Fruit fly (Drosophila melanogaster) whole organism, adult: ENCODE measurements around the gene Tim17a1.

Experiments
- CG11617 ChIP-seq: fragments of 200-800 bp; sonication (Bioruptor generic); optimal IDR thresholded peaks from 2 replicates; lab custom pipeline; 2017; ENCODE audit warnings: mild to moderate bottlenecking, missing biosample characterization, missing genetic modification reagents, missing genetic modification characterization
- CG12768 ChIP-seq: fragments of 200-800 bp; sonication (Bioruptor generic); optimal IDR thresholded peaks from 2 replicates; lab custom pipeline; 2017; ENCODE audit warnings: missing biosample characterization, missing genetic modification characterization, mild to moderate bottlenecking, moderate library complexity, missing genetic modification reagents
- CG14711 ChIP-seq: fragments of 200-800 bp; sonication (Bioruptor generic); optimal IDR thresholded peaks from 2 replicates; lab custom pipeline; 2018; ENCODE audit warnings: missing biosample characterization, mild to moderate bottlenecking, missing genetic modification characterization, moderate library complexity
- CG1620 ChIP-seq: fragments of 200-800 bp; sonication (Bioruptor generic); optimal IDR thresholded peaks from 2 replicates; lab custom pipeline; 2016; ENCODE audit warnings: missing biosample characterization, missing genetic modification characterization
- CG33017 ChIP-seq: fragments of 200-800 bp; sonication (Bioruptor generic); optimal IDR thresholded peaks from 2 replicates; lab custom pipeline; 2018; ENCODE audit warnings: missing biosample characterization, mild to moderate bottlenecking, missing genetic modification characterization, moderate library complexity
- CG5204 ChIP-seq: fragments of 200-800 bp; sonication (Bioruptor generic); optimal IDR thresholded peaks from 2 replicates; lab custom pipeline; 2016; ENCODE audit warnings: missing biosample characterization, missing genetic modification characterization
- CG7045 ChIP-seq: fragments of 200-800 bp; sonication (Bioruptor generic); optimal IDR thresholded peaks from 2 replicates; lab custom pipeline; 2017; ENCODE audit warnings: missing biosample characterization, mild to moderate bottlenecking, missing genetic modification characterization
- CG7101 ChIP-seq: fragments of 200-800 bp; sonication (Bioruptor generic); optimal IDR thresholded peaks from 2 replicates; lab custom pipeline; 2018; ENCODE audit warnings: missing biosample characterization, mild to moderate bottlenecking, missing genetic modification characterization, moderate library complexity
- Clk ChIP-seq: fragments of 200-800 bp; sonication (Bioruptor generic); optimal IDR thresholded peaks from 2 replicates; lab custom pipeline; 2017; ENCODE audit warnings: missing biosample characterization, missing genetic modification characterization
- Crg-1 ChIP-seq: fragments of 200-800 bp; sonication (Bioruptor generic); optimal IDR thresholded peaks from 2 replicates; lab custom pipeline; 2016; ENCODE audit warnings: missing biosample characterization, missing genetic modification characterization
- Hr96 ChIP-seq: fragments of 200-800 bp; sonication (Bioruptor generic); optimal IDR thresholded peaks from 2 replicates; lab custom pipeline; 2016; ENCODE audit warnings: missing biosample characterization, missing genetic modification characterization
- Mnt ChIP-seq: fragments of 200-800 bp; sonication (Bioruptor generic); optimal IDR thresholded peaks from 2 replicates; lab custom pipeline; 2016; ENCODE audit warnings: missing biosample characterization, mild to moderate bottlenecking, missing genetic modification characterization
- bab1 ChIP-seq: fragments of 200-800 bp; sonication (Bioruptor generic); optimal IDR thresholded peaks from 3 replicates; lab custom pipeline; 2019; ENCODE audit warnings: missing biosample characterization, mild to moderate bottlenecking, missing genetic modification characterization, moderate library complexity
- cic ChIP-seq: fragments of 200-800 bp; sonication (Bioruptor generic); optimal IDR thresholded peaks from 2 replicates; lab custom pipeline; 2017; ENCODE audit warnings: missing biosample characterization, mild to moderate bottlenecking, missing genetic modification characterization, moderate library complexity
- cnc ChIP-seq, 2 experiments: fragments of >200 bp; optimal IDR thresholded peaks; 2 replicates each; lab custom pipeline; 2017
- kay ChIP-seq: fragments of 200-800 bp; sonication (Bioruptor generic); peaks from one replicate; lab custom pipeline; 2016; ENCODE audit warnings: missing biosample characterization, missing genetic modification characterization, borderline replicate concordance
- ovo ChIP-seq: fragments of 200-800 bp; sonication (Bioruptor generic); optimal IDR thresholded peaks from 2 replicates; lab custom pipeline; 2016; ENCODE audit warnings: missing biosample characterization, missing genetic modification characterization
- pad ChIP-seq: fragments of 200-800 bp; sonication (Bioruptor generic); optimal IDR thresholded peaks from 3 replicates; lab custom pipeline; 2017; ENCODE audit warnings: missing biosample characterization, missing genetic modification characterization, mild to moderate bottlenecking, moderate library complexity, missing genetic modification reagents
- tj ChIP-seq: fragments of 200-800 bp; sonication (Bioruptor generic); optimal IDR thresholded peaks from 3 replicates; lab custom pipeline; 2017; ENCODE audit warnings: missing biosample characterization, mild to moderate bottlenecking, missing genetic modification characterization, moderate library complexity
- toe ChIP-seq: fragments of 200-800 bp; sonication (Bioruptor generic); optimal IDR thresholded peaks from 2 replicates; lab custom pipeline; 2016; ENCODE audit warnings: missing biosample characterization, missing genetic modification characterization

Gene Tim17a1

dm6 chr3R:12386965-12387364 lies 22.5 kb upstream of the Tim17a1 start, which contains the start of gene CG33098:
Gene CG33098, plus strand, starts transcription at chr3R:12387188.
- TF ChIP-seq pad (GFP tag; lab: Kevin White, UChicago): no peak
- no peak for TF ChIP-seq cic (GFP tag; lab: Kevin White, UChicago)
- TF ChIP-seq CG7045: no peak
- no peak for TF ChIP-seq Mnt

- TF ChIP-seq CG12768 (GFP tag; lab: Kevin White, UChicago) (no peak), CG11617 (no peak), CG14711 (tag; lab: Kevin White, UChicago) (no peak), Crg-1 (no peak), cnc (optimal IDR thresholded peaks at IDR 0.05; lab: Kevin White, UChicago) (no peak), CG7045 (no peak), cic (GFP tag; lab: Kevin White, UChicago) (no peak), toe (no peak), ovo (GFP tag; lab: Kevin White, UChicago) (no peak), CG1620 (no peak), Mnt (no peak)
Measured at dm6 chr3R:12385949-12386348, 21.5 kb upstream of the Tim17a1 start, which contains the start of gene Sol1. Gene Sol1, plus strand, starts transcription at chr3R:12386249.

- TF ChIP-seq CG12768 (GFP tag; lab: Kevin White, UChicago): no peak
Measured at dm6 chr3R:12384274-12384673, 19.8 kb upstream of the Tim17a1 start.

- TF ChIP-seq tj (GFP tag; lab: Kevin White, UChicago) (no peak), kay (peak; percentile 95), cic (GFP tag; lab: Kevin White, UChicago) (no peak), bab1 (GFP tag; lab: Kevin White, UChicago) (peak; percentile 14)
Measured at dm6 chr3R:12383784-12384183, 19.3 kb upstream of the Tim17a1 start.

- TF ChIP-seq Clk (GFP tag; lab: Kevin White, UChicago) (no peak), cic (GFP tag; lab: Kevin White, UChicago) (no peak), CG11617 (no peak), kay (no peak), ovo (GFP tag; lab: Kevin White, UChicago) (no peak), CG33017 (tag; lab: Kevin White, UChicago) (no peak), CG5204 (GFP tag; lab: Kevin White, UChicago) (no peak), Crg-1 (no peak), Mnt (no peak), CG7101 (tag; lab: Kevin White, UChicago) (no peak), CG7045 (no peak), pad (GFP tag; lab: Kevin White, UChicago) (no peak), CG1620 (no peak), toe (no peak), CG14711 (tag; lab: Kevin White, UChicago) (no peak)
Measured at dm6 chr3R:12383036-12383435, 18.6 kb upstream of the Tim17a1 start, which contains the start of gene GstD11. Gene GstD11, plus strand, starts transcription at chr3R:12383336.

- no peak for TF ChIP-seq CG5204 (GFP tag; lab: Kevin White, UChicago)
- TF ChIP-seq toe: no peak
- no peak for TF ChIP-seq Hr96 (GFP tag; lab: Kevin White, UChicago)
- no peak for TF ChIP-seq Mnt
- no peak for TF ChIP-seq CG12768 (GFP tag; lab: Kevin White, UChicago)
- no peak for TF ChIP-seq bab1 (GFP tag; lab: Kevin White, UChicago)
- TF ChIP-seq ovo (GFP tag; lab: Kevin White, UChicago): no peak
- no peak for TF ChIP-seq CG33017 (tag; lab: Kevin White, UChicago)
- TF ChIP-seq Crg-1: no peak
- no peak for TF ChIP-seq CG7101 (tag; lab: Kevin White, UChicago)
- TF ChIP-seq cic (GFP tag; lab: Kevin White, UChicago): no peak
- TF ChIP-seq Clk (GFP tag; lab: Kevin White, UChicago): no peak
- no peak for TF ChIP-seq cnc (optimal IDR thresholded peaks at IDR 0.05; lab: Kevin White, UChicago)
- TF ChIP-seq kay: no peak
- no peak for TF ChIP-seq CG11617
- TF ChIP-seq CG1620: no peak
- no peak for TF ChIP-seq pad (GFP tag; lab: Kevin White, UChicago)
- TF ChIP-seq CG14711 (tag; lab: Kevin White, UChicago): no peak
- TF ChIP-seq CG7045: no peak
- no peak for TF ChIP-seq tj (GFP tag; lab: Kevin White, UChicago)
Measured at dm6 chr3R:12382563-12382962, 18.1 kb upstream of the Tim17a1 start, which contains the start of gene CG10035. Gene CG10035, minus strand, starts transcription at chr3R:12382691.

dm6 chr3R:12381130-12381700 lies 16.7 kb upstream of the Tim17a1 start:
- no peak for TF ChIP-seq cnc (optimal IDR thresholded peaks at IDR 0.05; lab: Kevin White, UChicago)
- TF ChIP-seq kay: no peak
- TF ChIP-seq bab1 (GFP tag; lab: Kevin White, UChicago): no peak
- TF ChIP-seq CG7101 (tag; lab: Kevin White, UChicago): no peak
- TF ChIP-seq Clk (GFP tag; lab: Kevin White, UChicago): no peak
- peak; percentile 39 for TF ChIP-seq CG12768 (GFP tag; lab: Kevin White, UChicago)
- no peak for TF ChIP-seq CG11617
- TF ChIP-seq cic (GFP tag; lab: Kevin White, UChicago): no peak
- TF ChIP-seq CG7045: no peak
